Fruit fly (Drosophila melanogaster): ENCODE data around the gene Srx.

- TF ChIP-seq CrebA (GFP tag; optimal IDR thresholded peaks at IDR 0.05; ENCODE audit: borderline replicate concordance), result no peak
- TF ChIP-seq sv (GFP tag; optimal IDR thresholded peaks at IDR 0.05), result no peak
- TF ChIP-seq dsf (GFP tag; optimal IDR thresholded peaks at IDR 0.05; ENCODE audit: borderline replicate concordance), result no peak
- TF ChIP-seq Dfd (GFP tag; optimal IDR thresholded peaks at IDR 0.05), result no peak
- no peak for TF ChIP-seq Jra (GFP tag; optimal IDR thresholded peaks at IDR 0.05)
- TF ChIP-seq Hr78 (GFP tag; optimal IDR thresholded peaks at IDR 0.05), result no peak
- TF ChIP-seq OdsH (GFP tag; optimal IDR thresholded peaks at IDR 0.05), result no peak
- no peak for TF ChIP-seq GATAd (GFP tag; optimal IDR thresholded peaks at IDR 0.05)
Observed at dm6 chrX:17836420-17836932, 20.3 kb upstream of the Srx start.
